Worm (Caenorhabditis elegans) whole organism, early embryonic: ENCODE data around the gene srab-12.

Source experiments
- B0310.2 ChIP-seq: sonication (generic microtip); optimal IDR thresholded peaks from 2 replicates; lab custom pipeline; 2016; ENCODE audit warnings: mild to moderate bottlenecking, missing genetic modification characterization, missing compliant biosample characterization
- F13C5.2 ChIP-seq: sonication (generic microtip); optimal IDR thresholded peaks from 2 replicates; lab custom pipeline; 2017; ENCODE audit warnings: mild to moderate bottlenecking, missing genetic modification characterization, inconsistent platforms, missing compliant biosample characterization
- aly-1 ChIP-seq: sonication (generic microtip); optimal IDR thresholded peaks from 2 replicates; lab custom pipeline; 2016; ENCODE audit warnings: missing genetic modification characterization, missing compliant biosample characterization
- ama-1 ChIP-seq: fragments of 150-350 bp; optimal IDR thresholded peaks from 2 replicates; lab custom pipeline; 2014
- ceh-13 ChIP-seq: fragments of 200-800 bp; sonication (Bioruptor generic); optimal IDR thresholded peaks from 2 replicates; lab custom pipeline; 2018; ENCODE audit warnings: mild to moderate bottlenecking, missing genetic modification characterization, missing compliant biosample characterization
- ceh-36 ChIP-seq: sonication (generic microtip); optimal IDR thresholded peaks from 2 replicates; lab custom pipeline; 2016; ENCODE audit warnings: missing genetic modification characterization, inconsistent platforms, missing compliant biosample characterization
- ets-7 ChIP-seq: sonication (generic microtip); optimal IDR thresholded peaks from 2 replicates; lab custom pipeline; 2016; ENCODE audit warnings: missing genotype, missing genetic modification characterization, missing compliant biosample characterization
- flt-1 ChIP-seq: fragments of 200-800 bp; sonication (Bioruptor generic); IDR thresholded peaks from 2 replicates; pipeline ENCODE4 v1.3.6; 2022; ENCODE audit warnings: missing genetic modification characterization, missing compliant biosample characterization
- hmbx-1 ChIP-seq: sonication (generic microtip); optimal IDR thresholded peaks from 2 replicates; lab custom pipeline; 2016; ENCODE audit warnings: mild to moderate bottlenecking, missing genetic modification characterization, missing compliant biosample characterization
- hmg-4 ChIP-seq: fragments of 200-800 bp; sonication (Bioruptor generic); optimal IDR thresholded peaks from 2 replicates; lab custom pipeline; 2018; ENCODE audit warnings: mild to moderate bottlenecking, missing genetic modification characterization, missing compliant biosample characterization
- hnd-1 ChIP-seq: sonication (generic microtip); optimal IDR thresholded peaks from 2 replicates; lab custom pipeline; 2016; ENCODE audit warnings: missing genetic modification characterization, missing compliant biosample characterization
- pes-1 ChIP-seq: fragments of 200-800 bp; sonication (Bioruptor generic); IDR thresholded peaks from 2 replicates; pipeline ENCODE4 v1.3.6; 2022; ENCODE audit warnings: missing genetic modification reagents, missing genetic modification characterization, missing compliant biosample characterization
- scrt-1 ChIP-seq: fragments of 200-800 bp; sonication (Bioruptor generic); IDR thresholded peaks from 2 replicates; pipeline ENCODE4 v1.3.6; 2022; ENCODE audit warnings: missing genetic modification characterization, missing compliant biosample characterization
- sea-1 ChIP-seq: fragments of 200-800 bp; sonication (Bioruptor generic); conservative IDR thresholded peaks from 2 replicates; pipeline ENCODE4 v1.3.6; 2022; ENCODE audit warnings: missing genetic modification characterization, missing compliant biosample characterization
- tbx-11 ChIP-seq: fragments of 200-800 bp; sonication (Bioruptor generic); IDR thresholded peaks from 2 replicates; pipeline ENCODE4 v1.3.6; 2022; ENCODE audit warnings: missing genetic modification characterization, missing compliant biosample characterization
- tbx-37 ChIP-seq: fragments of 200-800 bp; sonication (Bioruptor generic); conservative IDR thresholded peaks from 2 replicates; pipeline ENCODE4 v1.3.6; 2022; ENCODE audit warnings: missing genetic modification reagents, missing genetic modification characterization, missing compliant biosample characterization
- tra-4 ChIP-seq: sonication (generic microtip); optimal IDR thresholded peaks from 2 replicates; lab custom pipeline; 2017; ENCODE audit warnings: missing genetic modification characterization, missing compliant biosample characterization

srab-12 gene

DNA sequence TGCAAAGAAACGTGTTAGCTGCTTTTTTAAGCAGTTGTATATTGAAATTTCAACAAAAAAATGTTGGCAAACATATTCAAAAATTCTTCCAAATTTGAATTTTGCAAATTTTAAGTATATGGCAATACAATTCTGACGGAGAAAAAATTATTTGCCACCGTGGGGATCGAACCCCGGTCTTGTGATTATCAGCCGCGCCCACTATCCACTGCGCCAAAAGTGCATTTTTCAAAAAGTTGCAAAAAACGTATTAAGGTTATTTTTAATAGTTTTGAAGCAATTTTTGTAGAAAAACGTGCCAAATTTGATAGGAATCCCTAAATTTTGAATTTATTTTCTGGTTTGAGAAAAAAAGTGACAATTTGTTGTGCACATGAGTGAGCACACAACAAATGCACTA is 921 bp upstream of the srab-12 start:
- TF ChIP-seq ets-7 (no peak), scrt-1 (GFP tag; lab: Robert Waterston, UW) (no peak), tbx-37 (GFP tag; lab: Robert Waterston, UW) (no peak), F13C5.2 (no peak), ceh-36 (tag; lab: Kevin White, UChicago) (no peak), ceh-13 (GFP tag; lab: Kevin White, UChicago) (no peak), sea-1 (GFP tag; lab: Robert Waterston, UW) (no peak)

DNA sequence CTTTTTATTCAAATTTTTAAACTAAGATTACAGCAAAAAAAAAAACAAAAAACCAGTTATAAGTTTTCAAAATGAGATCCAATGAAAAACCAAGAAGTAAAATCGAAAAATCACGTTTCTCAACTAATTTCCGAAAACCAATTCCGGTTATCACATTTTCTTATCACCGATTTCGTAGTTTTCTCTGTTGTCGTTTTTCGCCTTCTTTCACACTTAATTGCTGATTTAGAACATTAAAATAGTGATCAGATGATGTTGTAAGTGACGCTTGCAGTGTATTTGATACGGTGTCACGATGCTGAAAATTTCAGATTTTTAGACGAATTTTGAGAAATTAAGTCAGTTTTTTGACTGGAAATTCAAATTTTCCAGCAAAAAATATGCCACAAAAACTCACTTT is 3.2 kb downstream of the srab-12 start:
- TF ChIP-seq sea-1 (GFP tag; lab: Robert Waterston, UW) (no peak), tra-4 (tag; lab: Kevin White, UChicago) (no peak), hmg-4 (no peak), hmbx-1 (no peak), ceh-36 (tag; lab: Kevin White, UChicago) (no peak), ceh-13 (GFP tag; lab: Kevin White, UChicago) (no peak), tbx-37 (GFP tag; lab: Robert Waterston, UW) (no peak), tbx-11 (no peak), scrt-1 (GFP tag; lab: Robert Waterston, UW) (no peak), B0310.2 (no peak), ets-7 (no peak), aly-1 (no peak), F13C5.2 (no peak), flt-1 (GFP tag; lab: Robert Waterston, UW) (no peak), ama-1 (lab: Kevin White, UChicago) (no peak)

DNA sequence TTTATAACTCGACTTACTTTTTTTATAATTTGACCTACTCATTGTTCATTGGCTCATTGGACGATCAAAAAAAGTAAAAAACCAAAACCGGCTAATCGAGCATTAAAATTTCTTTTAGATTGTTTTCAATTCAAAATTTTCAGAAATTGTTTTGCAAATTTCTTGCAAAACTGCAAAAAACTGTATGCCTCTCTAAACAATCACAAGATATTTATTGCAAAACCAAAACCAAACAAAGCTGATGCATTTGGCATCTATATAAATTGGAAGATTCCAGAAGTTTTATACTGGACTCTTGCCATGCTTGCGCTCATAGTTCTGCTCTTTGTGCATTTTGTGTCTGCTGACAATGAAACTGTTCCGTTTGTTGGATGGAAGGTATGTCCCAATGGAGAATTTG is 5.8 kb downstream of the srab-12 start, which contains the start of gene C47A10.12:
Gene C47A10.12, plus strand, starts transcription at position 301 of the 400 bp plus-strand sequence.
- TF ChIP-seq scrt-1 (GFP tag; lab: Robert Waterston, UW) (no peak), ceh-36 (tag; lab: Kevin White, UChicago) (no peak), B0310.2 (no peak), hnd-1 (tag; lab: Kevin White, UChicago) (no peak), hmbx-1 (no peak), flt-1 (GFP tag; lab: Robert Waterston, UW) (no peak), hmg-4 (no peak), pes-1 (GFP tag; lab: Robert Waterston, UW) (no peak), ceh-13 (GFP tag; lab: Kevin White, UChicago) (no peak), sea-1 (GFP tag; lab: Robert Waterston, UW) (no peak), tbx-11 (no peak), tra-4 (tag; lab: Kevin White, UChicago) (no peak)

ce11 chrV:17777127-17777526 is 6.3 kb downstream of the srab-12 start, which contains the start of gene ddo-1:
TSS of gene ddo-1 (minus strand) at chrV:17777227.
- TF ChIP-seq hmg-4 (no peak), scrt-1 (GFP tag; lab: Robert Waterston, UW) (no peak), B0310.2 (no peak), tra-4 (tag; lab: Kevin White, UChicago) (no peak), ceh-13 (GFP tag; lab: Kevin White, UChicago) (no peak), ceh-36 (tag; lab: Kevin White, UChicago) (no peak), hnd-1 (tag; lab: Kevin White, UChicago) (no peak), tbx-11 (no peak), hmbx-1 (no peak), ets-7 (no peak), flt-1 (GFP tag; lab: Robert Waterston, UW) (no peak), F13C5.2 (no peak), aly-1 (no peak), sea-1 (GFP tag; lab: Robert Waterston, UW) (no peak)

DNA sequence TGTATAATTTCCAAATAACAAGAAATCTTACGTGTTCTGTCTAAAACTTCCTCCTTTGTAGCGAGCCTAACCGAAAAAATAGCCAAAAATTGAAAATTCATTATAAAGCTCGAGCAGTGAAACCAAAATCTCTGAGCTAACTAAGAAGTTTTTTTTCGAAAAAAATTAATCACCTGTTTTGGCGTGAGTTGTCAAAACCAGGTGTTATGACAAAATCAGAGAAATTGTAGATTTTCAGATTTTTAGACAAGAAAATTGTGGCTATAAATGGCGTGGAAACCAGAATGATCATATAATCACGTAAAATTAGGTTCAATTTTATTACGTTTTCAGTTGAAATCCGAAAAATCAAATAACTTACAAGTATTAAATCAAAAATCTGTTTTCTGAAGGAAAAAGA is 10.3 kb downstream of the srab-12 start, which contains the start of gene sre-21:
Gene sre-21, minus strand, starts transcription at position 101 of the 400 bp plus-strand sequence.
- TF ChIP-seq B0310.2, result no peak
- TF ChIP-seq tbx-11, result no peak
- TF ChIP-seq hmg-4, result no peak
- TF ChIP-seq scrt-1 (GFP tag; lab: Robert Waterston, UW), result no peak
- no peak for TF ChIP-seq ceh-36 (tag; lab: Kevin White, UChicago)
- no peak for TF ChIP-seq ceh-13 (GFP tag; lab: Kevin White, UChicago)
- TF ChIP-seq aly-1, result no peak

ce11 chrV:17767768-17768167 is 15.7 kb downstream of the srab-12 start:
- TF ChIP-seq sea-1 (GFP tag; lab: Robert Waterston, UW) (no peak), tbx-11 (no peak), ama-1 (lab: Kevin White, UChicago) (no peak), tra-4 (tag; lab: Kevin White, UChicago) (no peak), flt-1 (GFP tag; lab: Robert Waterston, UW) (no peak), hmg-4 (no peak)

ce11 chrV:17767249-17767648 is 16.2 kb downstream of the srab-12 start, which contains the start of gene srh-284:
TSS of gene srh-284 (plus strand) at chrV:17767549.
- TF ChIP-seq ama-1 (lab: Kevin White, UChicago) (no peak), ets-7 (no peak), hnd-1 (tag; lab: Kevin White, UChicago) (no peak), flt-1 (GFP tag; lab: Robert Waterston, UW) (no peak), hmbx-1 (no peak), B0310.2 (no peak)

- TF ChIP-seq tbx-11, result no peak
- TF ChIP-seq flt-1 (GFP tag; lab: Robert Waterston, UW), result no peak
- TF ChIP-seq ets-7, result no peak
- no peak for TF ChIP-seq tra-4 (tag; lab: Kevin White, UChicago)
- TF ChIP-seq scrt-1 (GFP tag; lab: Robert Waterston, UW), result no peak
- TF ChIP-seq hnd-1 (tag; lab: Kevin White, UChicago), result no peak
- no peak for TF ChIP-seq aly-1
- no peak for TF ChIP-seq ceh-36 (tag; lab: Kevin White, UChicago)
- no peak for TF ChIP-seq ceh-13 (GFP tag; lab: Kevin White, UChicago)
- TF ChIP-seq pes-1 (GFP tag; lab: Robert Waterston, UW), result no peak
- no peak for TF ChIP-seq tbx-37 (GFP tag; lab: Robert Waterston, UW)
- TF ChIP-seq sea-1 (GFP tag; lab: Robert Waterston, UW), result no peak
- no peak for TF ChIP-seq hmg-4
- no peak for TF ChIP-seq B0310.2
- TF ChIP-seq hmbx-1, result no peak
These were observed 18.4 kb downstream of the srab-12 start, which contains the start of the genes C47A10.16 and srh-283 for ce11 chrV:17765077-17765476. TSS of gene C47A10.16 (minus strand) at chrV:17765177. TSS of gene srh-283 (plus strand) at chrV:17765348.
